Worm (Caenorhabditis elegans): ENCODE data around the gene pdf-2.

DNA sequence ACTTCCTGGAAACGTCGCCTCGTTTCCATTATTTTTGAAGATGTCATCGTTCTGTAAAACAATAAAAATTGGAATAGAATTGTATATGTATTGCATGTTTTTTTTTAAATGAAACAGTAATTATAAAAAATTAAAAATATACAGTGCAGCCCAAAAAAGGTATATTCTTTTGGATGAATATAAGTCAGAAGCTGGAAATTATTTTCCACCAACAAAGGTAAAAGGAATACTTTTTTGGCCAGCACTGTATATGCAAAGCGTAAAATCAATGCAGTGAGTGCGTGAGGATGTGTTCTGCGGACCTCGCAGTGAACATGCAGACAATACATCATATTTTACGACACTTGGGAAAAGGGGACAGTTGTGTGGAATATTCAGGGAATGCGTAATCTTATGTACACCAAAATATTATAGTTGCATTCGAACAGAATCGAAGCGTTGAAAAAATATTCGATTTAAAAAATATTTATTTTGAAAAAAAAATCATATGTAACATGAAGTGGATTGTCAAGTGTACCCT is 13.2 kb downstream of the pdf-2 start, which contains the start of gene F48B9.8:
- TF ChIP-seq nhr-11 (tag; optimal IDR thresholded peaks at IDR 0.05) (no peak), lin-39 (tag; optimal IDR thresholded peaks at IDR 0.05) (no peak)
